Worm (Caenorhabditis elegans) whole organism, young adult: Measurements from ENCODE around the gene ocr-4.

Experiments
- B0336.3 ChIP-seq: fragments of 200-800 bp; sonication (Bioruptor generic); IDR thresholded peaks from 2 replicates; pipeline ENCODE4 v1.3.6; 2022; ENCODE audit warnings: missing genetic modification characterization, missing compliant biosample characterization
- F22D6.2 ChIP-seq: sonication (generic microtip); optimal IDR thresholded peaks from 2 replicates; lab custom pipeline; 2016; ENCODE audit warnings: mild to moderate bottlenecking, missing genetic modification characterization, missing compliant biosample characterization
- F33H1.4 ChIP-seq: fragments of 200-800 bp; sonication (Bioruptor generic); IDR thresholded peaks from 2 replicates; pipeline ENCODE4 v1.3.6; 2022; ENCODE audit warnings: missing genetic modification reagents, missing genetic modification characterization, missing compliant biosample characterization
- F37B4.10 ChIP-seq: fragments of 200-800 bp; sonication (Bioruptor generic); IDR thresholded peaks from 2 replicates; pipeline ENCODE4 v1.3.6; 2022; ENCODE audit warnings: missing genetic modification characterization, missing compliant biosample characterization
- K12H6.12 ChIP-seq: fragments of 200-800 bp; sonication (Bioruptor generic); optimal IDR thresholded peaks from 2 replicates; lab custom pipeline; 2018; ENCODE audit warnings: mild to moderate bottlenecking, missing genetic modification characterization, missing compliant biosample characterization
- Y53F4B.3 ChIP-seq: fragments of 200-800 bp; sonication (Bioruptor generic); IDR thresholded peaks from 2 replicates; pipeline ENCODE4 v1.3.6; 2022; ENCODE audit warnings: missing genetic modification reagents, missing genetic modification characterization, missing compliant biosample characterization
- ZK185.1 ChIP-seq: sonication (generic microtip); optimal IDR thresholded peaks from 2 replicates; lab custom pipeline; 2016; ENCODE audit warnings: mild to moderate bottlenecking, missing genetic modification characterization, missing compliant biosample characterization; ENCODE audit not compliant: poor library complexity, severe bottlenecking
- aptf-2 ChIP-seq: fragments of 200-800 bp; sonication (Bioruptor generic); conservative IDR thresholded peaks from 2 replicates; pipeline ENCODE4 v1.3.6; 2022; ENCODE audit warnings: missing genetic modification reagents, missing genetic modification characterization, missing compliant biosample characterization
- atf-7 ChIP-seq: sonication (generic microtip); optimal IDR thresholded peaks from 2 replicates; lab custom pipeline; 2017; ENCODE audit warnings: mild to moderate bottlenecking, missing genetic modification characterization, missing compliant biosample characterization
- attf-5 ChIP-seq: fragments of 200-800 bp; sonication (Bioruptor generic); optimal IDR thresholded peaks from 2 replicates; lab custom pipeline; 2018; ENCODE audit warnings: mild to moderate bottlenecking, missing genetic modification characterization, missing compliant biosample characterization
- cebp-1 ChIP-seq, 2 experiments: fragments of 200-800 bp in 1 of 2; sonication (Bioruptor generic) in 1 of 2; sonication (generic microtip) in 1 of 2; IDR thresholded peaks in 1 of 2; optimal IDR thresholded peaks in 1 of 2; 2 replicates each; pipeline versions ENCODE4 v1.3.6 to Lab custom; 2017 to 2022; ENCODE audit warnings: missing compliant biosample characterization in 2 of 2, missing genetic modification characterization in 2 of 2, mild to moderate bottlenecking in 1 of 2, missing genetic modification reagents in 1 of 2, moderate library complexity in 1 of 2
- ceh-100 ChIP-seq: fragments of 200-800 bp; sonication (Bioruptor generic); IDR thresholded peaks from 2 replicates; pipeline ENCODE4 v1.3.6; 2022; ENCODE audit warnings: missing genetic modification reagents, missing genetic modification characterization, missing compliant biosample characterization
- ceh-27 ChIP-seq: fragments of 200-800 bp; sonication (Bioruptor generic); optimal IDR thresholded peaks from 2 replicates; lab custom pipeline; 2018; ENCODE audit warnings: mild to moderate bottlenecking, missing genetic modification characterization, moderate library complexity, missing compliant biosample characterization
- chd-7 ChIP-seq: sonication (generic microtip); optimal IDR thresholded peaks from 2 replicates; lab custom pipeline; 2016; ENCODE audit warnings: mild to moderate bottlenecking, missing genetic modification characterization, moderate library complexity, missing compliant biosample characterization
- die-1 ChIP-seq: sonication (generic microtip); optimal IDR thresholded peaks from 2 replicates; lab custom pipeline; 2016; ENCODE audit warnings: missing genotype, mild to moderate bottlenecking, missing genetic modification characterization, missing compliant biosample characterization
- dox-1 ChIP-seq: fragments of 200-800 bp; sonication (Bioruptor generic); IDR thresholded peaks from 2 replicates; pipeline ENCODE4 v1.3.6; 2022; ENCODE audit warnings: missing genetic modification reagents, missing genetic modification characterization, missing compliant biosample characterization
- efl-1 ChIP-seq: fragments of 150-350 bp; optimal IDR thresholded peaks from 2 replicates; lab custom pipeline; 2014; ENCODE audit warnings: missing biosample characterization, missing genetic modification reagents, missing genetic modification characterization
- ekl-4 ChIP-seq: fragments of 200-800 bp; sonication (Bioruptor generic); IDR thresholded peaks from 2 replicates; pipeline ENCODE4 v1.3.6; 2022; ENCODE audit warnings: missing genetic modification reagents, missing genetic modification characterization, missing compliant biosample characterization
- ets-4 ChIP-seq: fragments of 200-800 bp; sonication (Bioruptor generic); optimal IDR thresholded peaks from 2 replicates; lab custom pipeline; 2018; ENCODE audit warnings: mild to moderate bottlenecking, missing genetic modification characterization, missing compliant biosample characterization
- gei-17 ChIP-seq: fragments of 200-800 bp; sonication (Bioruptor generic); optimal IDR thresholded peaks from 2 replicates; lab custom pipeline; 2018; ENCODE audit warnings: mild to moderate bottlenecking, missing genetic modification characterization, missing compliant biosample characterization
- hlh-12 ChIP-seq: sonication (generic microtip); optimal IDR thresholded peaks from 2 replicates; lab custom pipeline; 2016; ENCODE audit warnings: missing genetic modification characterization, missing compliant biosample characterization
- hmg-1.2 ChIP-seq: fragments of 200-800 bp; sonication (Bioruptor generic); IDR thresholded peaks from 2 replicates; pipeline ENCODE4 v1.3.6; 2022; ENCODE audit warnings: missing genetic modification reagents, missing genetic modification characterization, missing compliant biosample characterization
- let-607 ChIP-seq, 2 experiments: fragments of 200-800 bp in 1 of 2; sonication (Bioruptor generic) in 1 of 2; sonication (generic microtip) in 1 of 2; optimal IDR thresholded peaks; 2 replicates each; lab custom pipeline; 2016 to 2018; ENCODE audit warnings: mild to moderate bottlenecking in 2 of 2, missing compliant biosample characterization in 2 of 2, missing genetic modification characterization in 2 of 2, moderate library complexity in 2 of 2, missing genotype in 1 of 2
- lin-35 ChIP-seq, 3 experiments: fragments of 150-350 bp in 2 of 3; sonication (generic microtip) in 1 of 3; optimal IDR thresholded peaks; 2 replicates each; lab custom pipeline; 2014 to 2018; ENCODE audit warnings: missing biosample characterization in 3 of 3, missing genetic modification characterization in 3 of 3, missing genetic modification reagents in 3 of 3
- lin-40 ChIP-seq: sonication (generic microtip); optimal IDR thresholded peaks from 2 replicates; lab custom pipeline; 2016; ENCODE audit warnings: missing genetic modification characterization, mild to moderate bottlenecking, missing compliant biosample characterization, missing genotype, missing genetic modification reagents
- lin-54 ChIP-seq: fragments of 200-800 bp; sonication (Bioruptor generic); optimal IDR thresholded peaks from 2 replicates; lab custom pipeline; 2018; ENCODE audit warnings: mild to moderate bottlenecking, missing genetic modification characterization, missing compliant biosample characterization
- madf-10 ChIP-seq: sonication (generic microtip); optimal IDR thresholded peaks from 2 replicates; lab custom pipeline; 2016; ENCODE audit warnings: mild to moderate bottlenecking, missing genetic modification characterization, missing compliant biosample characterization
- madf-6 ChIP-seq: fragments of 200-800 bp; sonication (Bioruptor generic); IDR thresholded peaks from 2 replicates; pipeline ENCODE4 v1.3.6; 2022; ENCODE audit warnings: missing genetic modification reagents, missing genetic modification characterization, missing compliant biosample characterization
- mcd-1 ChIP-seq: fragments of 200-800 bp; sonication (Bioruptor generic); IDR thresholded peaks from 2 replicates; pipeline ENCODE4 v1.3.6; 2022; ENCODE audit warnings: missing genetic modification reagents, missing genetic modification characterization, missing compliant biosample characterization
- nfyb-1 ChIP-seq: fragments of 200-800 bp; sonication (Bioruptor generic); IDR thresholded peaks from 2 replicates; pipeline ENCODE4 v1.3.6; 2022; ENCODE audit warnings: missing genetic modification reagents, missing genetic modification characterization, missing compliant biosample characterization
- nhr-179 ChIP-seq: sonication (generic microtip); optimal IDR thresholded peaks from 2 replicates; lab custom pipeline; 2016; ENCODE audit warnings: mild to moderate bottlenecking, missing genetic modification characterization, missing compliant biosample characterization
- nhr-80 ChIP-seq: sonication (generic microtip); optimal IDR thresholded peaks from 2 replicates; lab custom pipeline; 2016; ENCODE audit warnings: missing genetic modification characterization, missing compliant biosample characterization
- nhr-90 ChIP-seq: sonication (generic microtip); optimal IDR thresholded peaks from 2 replicates; lab custom pipeline; 2016; ENCODE audit warnings: missing genotype, mild to moderate bottlenecking, missing genetic modification characterization, missing compliant biosample characterization
- pbrm-1 ChIP-seq: fragments of 200-800 bp; sonication (Bioruptor generic); IDR thresholded peaks from 2 replicates; pipeline ENCODE4 v1.3.6; 2022; ENCODE audit warnings: missing genetic modification reagents, missing genetic modification characterization, missing compliant biosample characterization
- repo-1 ChIP-seq: sonication (generic microtip); optimal IDR thresholded peaks from 2 replicates; lab custom pipeline; 2017; ENCODE audit warnings: mild to moderate bottlenecking, missing genetic modification characterization, missing compliant biosample characterization
- snpc-1.3 ChIP-seq: sonication (generic microtip); optimal IDR thresholded peaks from 2 replicates; lab custom pipeline; 2017; ENCODE audit warnings: missing genetic modification characterization, mild to moderate bottlenecking, missing compliant biosample characterization, antibody characterized with exemption, moderate library complexity, missing genotype, missing genetic modification reagents; ENCODE audit not compliant: insufficient read depth
- snpc-4 ChIP-seq, 5 experiments: fragments of 150-350 bp in 1 of 5; sonication (generic microtip) in 4 of 5; optimal IDR thresholded peaks; 2 replicates each; lab custom pipeline; 2014 to 2018; ENCODE audit warnings: missing genetic modification characterization in 5 of 5, missing biosample characterization in 3 of 5, antibody characterized with exemption in 2 of 5, mild to moderate bottlenecking in 2 of 5, missing compliant biosample characterization in 2 of 5, missing genotype in 2 of 5, moderate library complexity in 2 of 5, missing genetic modification reagents in 1 of 5
- somi-1 ChIP-seq: fragments of 200-800 bp; sonication (Bioruptor generic); optimal IDR thresholded peaks from 2 replicates; lab custom pipeline; 2018; ENCODE audit warnings: mild to moderate bottlenecking, missing genetic modification characterization, missing compliant biosample characterization
- tbp1 ChIP-seq: fragments of 200-800 bp; sonication (Bioruptor generic); optimal IDR thresholded peaks from 2 replicates; lab custom pipeline; 2018; ENCODE audit warnings: mild to moderate bottlenecking, missing genetic modification characterization, missing compliant biosample characterization
- tlf-1 ChIP-seq: fragments of 200-800 bp; sonication (Bioruptor generic); optimal IDR thresholded peaks from 2 replicates; lab custom pipeline; 2018; ENCODE audit warnings: mild to moderate bottlenecking, missing genetic modification characterization, missing compliant biosample characterization
- unc-130 ChIP-seq: sonication (generic microtip); optimal IDR thresholded peaks from 2 replicates; lab custom pipeline; 2016; ENCODE audit warnings: missing genetic modification reagents, missing genetic modification characterization, missing compliant biosample characterization
- xnd-1 ChIP-seq: sonication (generic microtip); optimal IDR thresholded peaks from 2 replicates; lab custom pipeline; 2016; ENCODE audit warnings: missing genotype, missing genetic modification reagents, missing genetic modification characterization, missing compliant biosample characterization
- zfh-2 ChIP-seq: fragments of 200-800 bp; sonication (Bioruptor generic); conservative IDR thresholded peaks from 2 replicates; pipeline ENCODE4 v1.3.6; 2022; ENCODE audit warnings: missing genetic modification reagents, missing genetic modification characterization, missing compliant biosample characterization
- ztf-18 ChIP-seq: sonication (generic microtip); optimal IDR thresholded peaks from 2 replicates; lab custom pipeline; 2016; ENCODE audit warnings: missing genotype, mild to moderate bottlenecking, missing genetic modification characterization, missing compliant biosample characterization
- ztf-26 ChIP-seq: sonication (generic microtip); optimal IDR thresholded peaks from 2 replicates; lab custom pipeline; 2017; ENCODE audit warnings: missing genetic modification characterization, missing compliant biosample characterization
- ztf-3 ChIP-seq: fragments of 200-800 bp; sonication (Bioruptor generic); optimal IDR thresholded peaks from 2 replicates; lab custom pipeline; 2018; ENCODE audit warnings: mild to moderate bottlenecking, missing genetic modification characterization, missing compliant biosample characterization

Gene ocr-4

ce11 chrIV:7319931-7320435, 12.6 kb downstream of the ocr-4 start:
- TF ChIP-seq madf-10 = peak; percentile 27
- peak in 1 of 3 experiments; percentile 57 for TF ChIP-seq lin-35 (GFP tag; optimal IDR thresholded peaks at IDR 0.05; lab: Kevin White, UChicago)
- no peak for TF ChIP-seq unc-130 (GFP tag; lab: Kevin White, UChicago)
- peak; percentile 48 for TF ChIP-seq ztf-18 (tag; lab: Kevin White, UChicago)
- peak; percentile 92 for TF ChIP-seq K12H6.12 (tag; lab: Kevin White, UChicago)
- TF ChIP-seq nhr-80 = peak; percentile 92
- peak; percentile 51 for TF ChIP-seq ZK185.1 (tag; lab: Kevin White, UChicago)
- no peak for TF ChIP-seq aptf-2 (GFP tag; lab: Robert Waterston, UW)
- peak; percentile 29 for TF ChIP-seq F22D6.2
- peak; percentile 12 for TF ChIP-seq tlf-1 (GFP tag; lab: Kevin White, UChicago)
- TF ChIP-seq snpc-1.3 (tag; lab: Kevin White, UChicago) = no peak
- TF ChIP-seq xnd-1 (tag; lab: Kevin White, UChicago) = no peak
- TF ChIP-seq gei-17 = peak; percentile 52
- TF ChIP-seq B0336.3 = peak; percentile 87
- peak; percentile 88 for TF ChIP-seq attf-5 (GFP tag; lab: Kevin White, UChicago)
- peak; percentile 60 for TF ChIP-seq repo-1 (tag; lab: Kevin White, UChicago)
- peak; percentile 27 for TF ChIP-seq atf-7 (tag; lab: Kevin White, UChicago)
- TF ChIP-seq ztf-3 = no peak
- peak; percentile 71 for TF ChIP-seq chd-7 (tag; lab: Kevin White, UChicago)
- TF ChIP-seq cebp-1 (GFP tag; IDR thresholded peaks at IDR 0.05; lab: Robert Waterston, UW) = no peak
- TF ChIP-seq cebp-1 (tag; optimal IDR thresholded peaks at IDR 0.05; lab: Kevin White, UChicago) = peak; percentile 85
- TF ChIP-seq ceh-100 (GFP tag; lab: Robert Waterston, UW) = peak; percentile 33; the same call in 1 of the 2 replicates
- TF ChIP-seq ets-4 = no peak
- no peak for TF ChIP-seq hlh-12 (tag; lab: Kevin White, UChicago)
- peak; percentile 70 for TF ChIP-seq mcd-1
- TF ChIP-seq lin-54 (GFP tag; lab: Kevin White, UChicago) = peak; percentile 4
- peak; percentile 53 for TF ChIP-seq ztf-26 (tag; lab: Kevin White, UChicago)
- peak in 1 of 2 experiments; percentile 6 for TF ChIP-seq let-607 (tag; optimal IDR thresholded peaks at IDR 0.05; lab: Kevin White, UChicago)
- TF ChIP-seq efl-1 (GFP tag; lab: Kevin White, UChicago) = no peak
- 0 out of 2 replicates have a peak, but pooled peaks have one; percentile 19 for TF ChIP-seq madf-6 (GFP tag; lab: Robert Waterston, UW)
- TF ChIP-seq pbrm-1 = peak; percentile 63; the same call in 1 of the 2 replicates
- TF ChIP-seq ekl-4 = peak; percentile 65; the same call in 1 of the 2 replicates
- no peak for TF ChIP-seq nhr-179 (tag; lab: Kevin White, UChicago)
- peak; percentile 80; the same call in 1 of the 2 replicates for TF ChIP-seq nfyb-1
- TF ChIP-seq ceh-27 (GFP tag; lab: Kevin White, UChicago) = peak; percentile 8
- peak; percentile 99 for TF ChIP-seq zfh-2 (GFP tag; lab: Robert Waterston, UW)
- no peak for TF ChIP-seq Y53F4B.3
- TF ChIP-seq F37B4.10 (GFP tag; lab: Robert Waterston, UW) = no peak
- peak; percentile 87 for TF ChIP-seq lin-40 (tag; lab: Kevin White, UChicago)
- peak; percentile 86 for TF ChIP-seq somi-1 (GFP tag; lab: Kevin White, UChicago)
- no peak for TF ChIP-seq die-1 (tag; lab: Kevin White, UChicago)
- peak; percentile 50 for TF ChIP-seq tbp1
- peak; percentile 37; the same call in 1 of the 2 replicates for TF ChIP-seq F33H1.4 (GFP tag; lab: Robert Waterston, UW)
- TF ChIP-seq hmg-1.2 (GFP tag; lab: Robert Waterston, UW) = peak; percentile 97
- TF ChIP-seq dox-1 (GFP tag; lab: Robert Waterston, UW) = peak; percentile 91
- peak; percentile 5 for TF ChIP-seq snpc-4 (GFP tag; optimal IDR thresholded peaks at IDR 0.05; lab: Kevin White, UChicago)
- peak in 3 of 4 experiments; percentile 44 to 77 (median 66) for TF ChIP-seq snpc-4 (tag; optimal IDR thresholded peaks at IDR 0.05; lab: Kevin White, UChicago)
- peak; percentile 19 for TF ChIP-seq nhr-90 (tag; lab: Kevin White, UChicago)
